Worm (Caenorhabditis elegans) whole organism, early embryonic: Measurements from ENCODE around the gene oac-12.

Experiments
- B0310.2 ChIP-seq: sonication (generic microtip); optimal IDR thresholded peaks from 2 replicates; lab custom pipeline; 2016; ENCODE audit warnings: mild to moderate bottlenecking, missing genetic modification characterization, missing compliant biosample characterization
- F13C5.2 ChIP-seq: sonication (generic microtip); optimal IDR thresholded peaks from 2 replicates; lab custom pipeline; 2017; ENCODE audit warnings: mild to moderate bottlenecking, missing genetic modification characterization, inconsistent platforms, missing compliant biosample characterization
- aly-1 ChIP-seq: sonication (generic microtip); optimal IDR thresholded peaks from 2 replicates; lab custom pipeline; 2016; ENCODE audit warnings: missing genetic modification characterization, missing compliant biosample characterization
- ama-1 ChIP-seq: fragments of 150-350 bp; optimal IDR thresholded peaks from 2 replicates; lab custom pipeline; 2014
- ceh-13 ChIP-seq: fragments of 200-800 bp; sonication (Bioruptor generic); optimal IDR thresholded peaks from 2 replicates; lab custom pipeline; 2018; ENCODE audit warnings: mild to moderate bottlenecking, missing genetic modification characterization, missing compliant biosample characterization
- ceh-36 ChIP-seq: sonication (generic microtip); optimal IDR thresholded peaks from 2 replicates; lab custom pipeline; 2016; ENCODE audit warnings: missing genetic modification characterization, inconsistent platforms, missing compliant biosample characterization
- ets-7 ChIP-seq: sonication (generic microtip); optimal IDR thresholded peaks from 2 replicates; lab custom pipeline; 2016; ENCODE audit warnings: missing genotype, missing genetic modification characterization, missing compliant biosample characterization
- flt-1 ChIP-seq: fragments of 200-800 bp; sonication (Bioruptor generic); IDR thresholded peaks from 2 replicates; pipeline ENCODE4 v1.3.6; 2022; ENCODE audit warnings: missing genetic modification characterization, missing compliant biosample characterization
- hmbx-1 ChIP-seq: sonication (generic microtip); optimal IDR thresholded peaks from 2 replicates; lab custom pipeline; 2016; ENCODE audit warnings: mild to moderate bottlenecking, missing genetic modification characterization, missing compliant biosample characterization
- hmg-4 ChIP-seq: fragments of 200-800 bp; sonication (Bioruptor generic); optimal IDR thresholded peaks from 2 replicates; lab custom pipeline; 2018; ENCODE audit warnings: mild to moderate bottlenecking, missing genetic modification characterization, missing compliant biosample characterization
- hnd-1 ChIP-seq: sonication (generic microtip); optimal IDR thresholded peaks from 2 replicates; lab custom pipeline; 2016; ENCODE audit warnings: missing genetic modification characterization, missing compliant biosample characterization
- pes-1 ChIP-seq: fragments of 200-800 bp; sonication (Bioruptor generic); IDR thresholded peaks from 2 replicates; pipeline ENCODE4 v1.3.6; 2022; ENCODE audit warnings: missing genetic modification reagents, missing genetic modification characterization, missing compliant biosample characterization
- scrt-1 ChIP-seq: fragments of 200-800 bp; sonication (Bioruptor generic); IDR thresholded peaks from 2 replicates; pipeline ENCODE4 v1.3.6; 2022; ENCODE audit warnings: missing genetic modification characterization, missing compliant biosample characterization
- sea-1 ChIP-seq: fragments of 200-800 bp; sonication (Bioruptor generic); conservative IDR thresholded peaks from 2 replicates; pipeline ENCODE4 v1.3.6; 2022; ENCODE audit warnings: missing genetic modification characterization, missing compliant biosample characterization
- tbx-11 ChIP-seq: fragments of 200-800 bp; sonication (Bioruptor generic); IDR thresholded peaks from 2 replicates; pipeline ENCODE4 v1.3.6; 2022; ENCODE audit warnings: missing genetic modification characterization, missing compliant biosample characterization
- tbx-37 ChIP-seq: fragments of 200-800 bp; sonication (Bioruptor generic); conservative IDR thresholded peaks from 2 replicates; pipeline ENCODE4 v1.3.6; 2022; ENCODE audit warnings: missing genetic modification reagents, missing genetic modification characterization, missing compliant biosample characterization
- tra-4 ChIP-seq: sonication (generic microtip); optimal IDR thresholded peaks from 2 replicates; lab custom pipeline; 2017; ENCODE audit warnings: missing genetic modification characterization, missing compliant biosample characterization

oac-12 gene

ce11 chrV:4371309-4371933 is 39.1 kb upstream of the oac-12 start, which contains the start of the genes gmpr-1 and fipp-1:
Gene gmpr-1, minus strand, starts transcription at chrV:4371383.
Gene fipp-1, plus strand, starts transcription at chrV:4371807.
- no peak for TF ChIP-seq ets-7 (tag; lab: Kevin White, UChicago)
- no peak for TF ChIP-seq scrt-1 (GFP tag; lab: Robert Waterston, UW)
- no peak for TF ChIP-seq F13C5.2 (tag; lab: Kevin White, UChicago)
- TF ChIP-seq hmg-4, result no peak
- no peak for TF ChIP-seq pes-1 (GFP tag; lab: Robert Waterston, UW)

- no peak for TF ChIP-seq ceh-36 (tag; lab: Kevin White, UChicago)
- TF ChIP-seq flt-1 (GFP tag; lab: Robert Waterston, UW), result no peak
- TF ChIP-seq hmbx-1 (tag; lab: Kevin White, UChicago), result no peak
- no peak for TF ChIP-seq B0310.2 (tag; lab: Kevin White, UChicago)
- TF ChIP-seq hnd-1 (tag; lab: Kevin White, UChicago), result no peak
- TF ChIP-seq aly-1 (tag; lab: Kevin White, UChicago), result no peak
- no peak for TF ChIP-seq F13C5.2 (tag; lab: Kevin White, UChicago)
- TF ChIP-seq ama-1 (lab: Kevin White, UChicago), result no peak
- no peak for TF ChIP-seq tbx-37 (GFP tag; lab: Robert Waterston, UW)
These were observed 38.2 kb upstream of the oac-12 start for ce11 chrV:4370515-4370914.

ce11 chrV:4366440-4366839 is 34.1 kb upstream of the oac-12 start, which contains the start of gene F32D1.11:
Gene F32D1.11, minus strand, starts transcription at chrV:4366540.
- no peak for TF ChIP-seq scrt-1 (GFP tag; lab: Robert Waterston, UW)
- no peak for TF ChIP-seq tbx-11 (GFP tag; lab: Robert Waterston, UW)
- no peak for TF ChIP-seq ceh-13 (GFP tag; lab: Kevin White, UChicago)
- TF ChIP-seq tra-4 (tag; lab: Kevin White, UChicago), result no peak
- TF ChIP-seq aly-1 (tag; lab: Kevin White, UChicago), result no peak
- no peak for TF ChIP-seq sea-1
- no peak for TF ChIP-seq ets-7 (tag; lab: Kevin White, UChicago)
- TF ChIP-seq flt-1 (GFP tag; lab: Robert Waterston, UW), result no peak
- no peak for TF ChIP-seq B0310.2 (tag; lab: Kevin White, UChicago)
- no peak for TF ChIP-seq hmbx-1 (tag; lab: Kevin White, UChicago)
- TF ChIP-seq ama-1 (lab: Kevin White, UChicago), result no peak

ce11 chrV:4364517-4364916 is 32.2 kb upstream of the oac-12 start, which contains the start of gene grl-13:
Gene grl-13, minus strand, starts transcription at chrV:4364617.
- TF ChIP-seq hnd-1 (tag; lab: Kevin White, UChicago) (no peak), aly-1 (tag; lab: Kevin White, UChicago) (no peak), tbx-37 (GFP tag; lab: Robert Waterston, UW) (no peak), ceh-13 (GFP tag; lab: Kevin White, UChicago) (no peak), flt-1 (GFP tag; lab: Robert Waterston, UW) (no peak), sea-1 (no peak), hmbx-1 (tag; lab: Kevin White, UChicago) (no peak), ets-7 (tag; lab: Kevin White, UChicago) (no peak), F13C5.2 (tag; lab: Kevin White, UChicago) (no peak), scrt-1 (GFP tag; lab: Robert Waterston, UW) (no peak), hmg-4 (no peak), tbx-11 (GFP tag; lab: Robert Waterston, UW) (no peak), B0310.2 (tag; lab: Kevin White, UChicago) (no peak)

- TF ChIP-seq ceh-13 (GFP tag; lab: Kevin White, UChicago), result no peak
- TF ChIP-seq tbx-37 (GFP tag; lab: Robert Waterston, UW), result no peak
- TF ChIP-seq F13C5.2 (tag; lab: Kevin White, UChicago), result no peak
- TF ChIP-seq tbx-11 (GFP tag; lab: Robert Waterston, UW), result no peak
- TF ChIP-seq hmg-4, result no peak
- no peak for TF ChIP-seq hmbx-1 (tag; lab: Kevin White, UChicago)
- TF ChIP-seq ceh-36 (tag; lab: Kevin White, UChicago), result no peak
- TF ChIP-seq B0310.2 (tag; lab: Kevin White, UChicago), result no peak
- TF ChIP-seq ama-1 (lab: Kevin White, UChicago), result no peak
- TF ChIP-seq hnd-1 (tag; lab: Kevin White, UChicago), result no peak
- no peak for TF ChIP-seq ets-7 (tag; lab: Kevin White, UChicago)
These were observed 29.2 kb upstream of the oac-12 start, which contains the start of gene F32D1.3 for ce11 chrV:4361505-4361904. Gene F32D1.3, minus strand, starts transcription at chrV:4361569.

- TF ChIP-seq ets-7 (tag; lab: Kevin White, UChicago) (no peak), hmbx-1 (tag; lab: Kevin White, UChicago) (no peak), hnd-1 (tag; lab: Kevin White, UChicago) (no peak), pes-1 (GFP tag; lab: Robert Waterston, UW) (no peak), hmg-4 (no peak), flt-1 (GFP tag; lab: Robert Waterston, UW) (no peak), tra-4 (tag; lab: Kevin White, UChicago) (no peak), tbx-37 (GFP tag; lab: Robert Waterston, UW) (no peak)
These were observed 27.7 kb upstream of the oac-12 start for ce11 chrV:4360018-4360417.

- TF ChIP-seq ceh-36 (tag; lab: Kevin White, UChicago), result no peak
- no peak for TF ChIP-seq ceh-13 (GFP tag; lab: Kevin White, UChicago)
- no peak for TF ChIP-seq hnd-1 (tag; lab: Kevin White, UChicago)
- no peak for TF ChIP-seq tbx-37 (GFP tag; lab: Robert Waterston, UW)
- no peak for TF ChIP-seq F13C5.2 (tag; lab: Kevin White, UChicago)
- TF ChIP-seq tra-4 (tag; lab: Kevin White, UChicago), result no peak
- TF ChIP-seq sea-1, result no peak
- no peak for TF ChIP-seq B0310.2 (tag; lab: Kevin White, UChicago)
- no peak for TF ChIP-seq aly-1 (tag; lab: Kevin White, UChicago)
- no peak for TF ChIP-seq pes-1 (GFP tag; lab: Robert Waterston, UW)
- TF ChIP-seq scrt-1 (GFP tag; lab: Robert Waterston, UW), result no peak
- no peak for TF ChIP-seq hmbx-1 (tag; lab: Kevin White, UChicago)
- no peak for TF ChIP-seq ama-1 (lab: Kevin White, UChicago)
- TF ChIP-seq flt-1 (GFP tag; lab: Robert Waterston, UW), result no peak
- TF ChIP-seq ets-7 (tag; lab: Kevin White, UChicago), result no peak
These were observed 26.8 kb upstream of the oac-12 start for ce11 chrV:4359127-4359526.
